Worm (Caenorhabditis elegans) whole organism, L4 larva: ENCODE measurements around the gene rhi-1.

Experiments
- F44E2.7 ChIP-seq: fragments of 200-800 bp; sonication (Bioruptor generic); IDR thresholded peaks from 2 replicates; pipeline ENCODE4 v2.1.2; 2022; ENCODE audit warnings: missing genetic modification characterization, missing compliant biosample characterization
- F49E8.2 ChIP-seq: sonication (generic microtip); optimal IDR thresholded peaks from 2 replicates; lab custom pipeline; 2016; ENCODE audit warnings: missing compliant biosample characterization, mild to moderate bottlenecking, missing genetic modification characterization, borderline replicate concordance
- T20F7.1 ChIP-seq: fragments of 200-800 bp; sonication (Bioruptor generic); optimal IDR thresholded peaks from 2 replicates; lab custom pipeline; 2018; ENCODE audit warnings: mild to moderate bottlenecking, missing genetic modification characterization, missing compliant biosample characterization
- T26A8.4 ChIP-seq: fragments of 200-800 bp; sonication (Bioruptor generic); IDR thresholded peaks from 2 replicates; pipeline ENCODE4 v1.3.6; 2022; ENCODE audit warnings: missing genetic modification characterization, missing compliant biosample characterization
- Y48G9A.11 ChIP-seq: fragments of 200-800 bp; sonication (Bioruptor generic); IDR thresholded peaks from 2 replicates; pipeline ENCODE4 v1.3.6; 2022; ENCODE audit warnings: missing genetic modification reagents, missing genetic modification characterization, missing compliant biosample characterization
- Y75B8A.6 ChIP-seq: fragments of 200-800 bp; sonication (Bioruptor generic); IDR thresholded peaks from 2 replicates; pipeline ENCODE4 v1.3.6; 2022; ENCODE audit warnings: missing genetic modification reagents, missing genetic modification characterization, missing compliant biosample characterization
- aha-1 ChIP-seq: fragments of 150-350 bp; peaks from one replicate; lab custom pipeline; 2014; ENCODE audit warnings: missing biosample characterization, missing genetic modification characterization
- ama-1 ChIP-seq: fragments of 150-350 bp; optimal IDR thresholded peaks from 2 replicates; lab custom pipeline; 2014; ENCODE audit warnings: inconsistent platforms, mixed read lengths
- arid-1 ChIP-seq: fragments of 200-800 bp; sonication (Bioruptor generic); conservative IDR thresholded peaks from 2 replicates; pipeline ENCODE4 v1.3.6; 2022; ENCODE audit warnings: missing genetic modification reagents, missing genetic modification characterization, missing compliant biosample characterization
- ceh-20 ChIP-seq: fragments of 200-800 bp; sonication (Bioruptor generic); IDR thresholded peaks from 2 replicates; pipeline ENCODE4 v1.3.6; 2022; ENCODE audit warnings: missing genetic modification reagents, missing genetic modification characterization, missing compliant biosample characterization
- ceh-82 ChIP-seq: sonication (generic microtip); optimal IDR thresholded peaks from 2 replicates; lab custom pipeline; 2017; ENCODE audit warnings: missing biosample characterization, missing genetic modification characterization
- cey-2 ChIP-seq: sonication (generic microtip); optimal IDR thresholded peaks from 3 replicates; lab custom pipeline; 2017; ENCODE audit warnings: missing genetic modification characterization, mild to moderate bottlenecking, missing compliant biosample characterization, antibody characterized with exemption, borderline replicate concordance; ENCODE audit not compliant: insufficient read depth
- dmd-9 ChIP-seq: fragments of 200-800 bp; sonication (Bioruptor generic); IDR thresholded peaks from 2 replicates; pipeline ENCODE4 v1.3.6; 2022; ENCODE audit warnings: missing genetic modification reagents, missing genetic modification characterization, missing compliant biosample characterization
- dpl-1 ChIP-seq: fragments of 150-350 bp; optimal IDR thresholded peaks from 2 replicates; lab custom pipeline; 2014; ENCODE audit warnings: missing biosample characterization, missing genetic modification reagents, missing genetic modification characterization
- egl-27 ChIP-seq: sonication (generic microtip); optimal IDR thresholded peaks from 3 replicates; lab custom pipeline; 2017; ENCODE audit warnings: missing biosample characterization, missing genetic modification reagents, missing genetic modification characterization
- egl-43 ChIP-seq: fragments of 200-800 bp; sonication (Bioruptor generic); IDR thresholded peaks from 2 replicates; pipeline ENCODE4 v1.3.6; 2022; ENCODE audit warnings: missing genetic modification reagents, missing genetic modification characterization, missing compliant biosample characterization
- fkh-10 ChIP-seq: fragments of 150-350 bp; optimal IDR thresholded peaks from 2 replicates; lab custom pipeline; 2014; ENCODE audit warnings: missing biosample characterization, missing genetic modification reagents, missing genetic modification characterization
- hlh-11 ChIP-seq: fragments of 200-800 bp; sonication (Bioruptor generic); optimal IDR thresholded peaks from 2 replicates; lab custom pipeline; 2018; ENCODE audit warnings: mild to moderate bottlenecking, missing genetic modification characterization, missing compliant biosample characterization
- hlh-30 ChIP-seq: sonication (generic microtip); optimal IDR thresholded peaks from 2 replicates; lab custom pipeline; 2017; ENCODE audit warnings: antibody characterized with exemption, mild to moderate bottlenecking, missing genetic modification characterization, missing compliant biosample characterization; ENCODE audit not compliant: insufficient read depth
- hmg-1.1 ChIP-seq: fragments of 200-800 bp; sonication (Bioruptor generic); IDR thresholded peaks from 2 replicates; pipeline ENCODE4 v1.3.6; 2022; ENCODE audit warnings: missing genetic modification reagents, missing genetic modification characterization, missing compliant biosample characterization
- lin-38 ChIP-seq: fragments of 200-800 bp; sonication (Bioruptor generic); IDR thresholded peaks from 2 replicates; pipeline ENCODE4 v1.3.6; 2022; ENCODE audit warnings: missing genetic modification reagents, missing genetic modification characterization, missing compliant biosample characterization
- lsy-2 ChIP-seq, 2 experiments: fragments of 150-350 bp in 1 of 2; sonication (generic microtip) in 1 of 2; optimal IDR thresholded peaks; 2 replicates each; lab custom pipeline; 2014 to 2017; ENCODE audit warnings: missing biosample characterization in 2 of 2, missing genetic modification characterization in 2 of 2
- mdl-1 ChIP-seq, 2 experiments: fragments of 150-350 bp in 1 of 2; sonication (generic microtip) in 1 of 2; optimal IDR thresholded peaks; 2 replicates each; lab custom pipeline; 2014 to 2017; ENCODE audit warnings: missing biosample characterization in 2 of 2, missing genetic modification characterization in 2 of 2
- mxl-3 ChIP-seq: fragments of 200-800 bp; sonication (Bioruptor generic); optimal IDR thresholded peaks from 2 replicates; lab custom pipeline; 2018; ENCODE audit warnings: mild to moderate bottlenecking, missing genetic modification characterization, missing compliant biosample characterization
- nhr-10 ChIP-seq: fragments of 150-350 bp; optimal IDR thresholded peaks from 2 replicates; lab custom pipeline; 2014; ENCODE audit warnings: missing biosample characterization, missing genetic modification characterization
- nhr-102 ChIP-seq: sonication (generic microtip); optimal IDR thresholded peaks from 2 replicates; lab custom pipeline; 2016; ENCODE audit warnings: mild to moderate bottlenecking, missing genetic modification characterization, moderate library complexity, missing compliant biosample characterization
- nhr-11 ChIP-seq: fragments of 150-350 bp; optimal IDR thresholded peaks from 2 replicates; lab custom pipeline; 2014; ENCODE audit warnings: missing biosample characterization, missing genetic modification characterization
- nhr-25 ChIP-seq: sonication (generic microtip); optimal IDR thresholded peaks from 2 replicates; lab custom pipeline; 2017; ENCODE audit warnings: missing genetic modification characterization, mild to moderate bottlenecking, missing compliant biosample characterization, antibody characterized with exemption, moderate library complexity, borderline replicate concordance; ENCODE audit not compliant: insufficient read depth
- nhr-28 ChIP-seq: fragments of 150-350 bp; optimal IDR thresholded peaks from 2 replicates; lab custom pipeline; 2014; ENCODE audit warnings: missing biosample characterization, missing genetic modification characterization
- nhr-48 ChIP-seq: sonication (generic microtip); optimal IDR thresholded peaks from 2 replicates; lab custom pipeline; 2016; ENCODE audit warnings: mild to moderate bottlenecking, missing genetic modification characterization, missing compliant biosample characterization
- nhr-77 ChIP-seq: fragments of 150-350 bp; optimal IDR thresholded peaks from 2 replicates; lab custom pipeline; 2014; ENCODE audit warnings: missing biosample characterization, missing genetic modification characterization
- sdz-12 ChIP-seq: fragments of 200-800 bp; sonication (Bioruptor generic); optimal IDR thresholded peaks from 2 replicates; lab custom pipeline; 2018; ENCODE audit warnings: mild to moderate bottlenecking, missing genetic modification characterization, missing compliant biosample characterization
- snpc-4 ChIP-seq: fragments of 150-350 bp; optimal IDR thresholded peaks from 2 replicates; lab custom pipeline; 2014; ENCODE audit warnings: missing biosample characterization, missing genetic modification characterization
- spr-1 ChIP-seq: sonication (generic microtip); optimal IDR thresholded peaks from 2 replicates; lab custom pipeline; 2016; ENCODE audit warnings: mild to moderate bottlenecking, missing genetic modification characterization, missing compliant biosample characterization
- spr-3 ChIP-seq: fragments of 200-800 bp; sonication (Bioruptor generic); optimal IDR thresholded peaks from 2 replicates; lab custom pipeline; 2018; ENCODE audit warnings: mild to moderate bottlenecking, missing genetic modification characterization, missing compliant biosample characterization
- tra-1 ChIP-seq: fragments of 200-800 bp; sonication (Bioruptor generic); IDR thresholded peaks from 2 replicates; pipeline ENCODE4 v1.3.6; 2022; ENCODE audit warnings: missing genetic modification reagents, missing genetic modification characterization, missing compliant biosample characterization
- unc-62 ChIP-seq, 3 experiments: fragments of 150-350 bp in 1 of 3; sonication (generic microtip); optimal IDR thresholded peaks in 2 of 3; peaks in 1 of 3; 1 replicate in 1 of 3; 2 replicates in 2 of 3; lab custom pipeline; 2014 to 2017; ENCODE audit warnings: missing biosample characterization in 3 of 3, missing genetic modification characterization in 3 of 3, missing genetic modification reagents in 3 of 3, missing genotype in 1 of 3
- zfp-2 ChIP-seq: sonication (generic microtip); optimal IDR thresholded peaks from 2 replicates; lab custom pipeline; 2016; ENCODE audit warnings: mild to moderate bottlenecking, missing genetic modification characterization, missing compliant biosample characterization
- zip-11 ChIP-seq: fragments of 200-800 bp; sonication (Bioruptor generic); IDR thresholded peaks from 2 replicates; pipeline ENCODE4 v1.3.6; 2022; ENCODE audit warnings: missing genetic modification characterization, missing compliant biosample characterization
- zip-2 ChIP-seq: fragments of 150-350 bp; optimal IDR thresholded peaks from 2 replicates; lab custom pipeline; 2014; ENCODE audit warnings: missing biosample characterization, missing genetic modification characterization
- ztf-7 ChIP-seq: fragments of 150-350 bp; optimal IDR thresholded peaks from 2 replicates; lab custom pipeline; 2014; ENCODE audit warnings: missing biosample characterization, missing genetic modification characterization

rhi-1 gene

ce11 chrX:4516758-4517157, 8.4 kb downstream of the rhi-1 start (continued):
- TF ChIP-seq nhr-48 (tag; lab: Kevin White, UChicago) (no peak), F44E2.7 (GFP tag; lab: Robert Waterston, UW) (no peak), mdl-1 (tag; optimal IDR thresholded peaks at IDR 0.05; lab: Kevin White, UChicago) (no peak), ama-1 (lab: Kevin White, UChicago) (no peak), F49E8.2 (tag; lab: Kevin White, UChicago) (no peak), zip-2 (tag; lab: Kevin White, UChicago) (no peak), nhr-102 (tag; lab: Kevin White, UChicago) (no peak), Y75B8A.6 (GFP tag; lab: Robert Waterston, UW) (no peak), dmd-9 (no peak), snpc-4 (tag; lab: Kevin White, UChicago) (no peak), zip-11 (GFP tag; lab: Robert Waterston, UW) (no peak), tra-1 (GFP tag; lab: Robert Waterston, UW) (no peak), dpl-1 (GFP tag; lab: Kevin White, UChicago) (no peak), spr-1 (tag; lab: Kevin White, UChicago) (no peak), spr-3 (no peak), lin-38 (GFP tag; lab: Robert Waterston, UW) (no peak), lsy-2 (tag; optimal IDR thresholded peaks at IDR 0.05; lab: Kevin White, UChicago) (peak in 1 of 2 experiments; percentile 49), ceh-82 (tag; lab: Kevin White, UChicago) (no peak), hlh-11 (no peak), cey-2 (tag; lab: Kevin White, UChicago) (no peak), hmg-1.1 (GFP tag; lab: Robert Waterston, UW) (no peak), Y48G9A.11 (no peak), egl-27 (no peak), ceh-20 (no peak), fkh-10 (GFP tag; lab: Kevin White, UChicago) (no peak), T20F7.1 (peak; percentile 12), nhr-25 (tag; lab: Kevin White, UChicago) (no peak), nhr-11 (tag; lab: Kevin White, UChicago) (no peak), egl-43 (no peak)

ce11 chrX:4519968-4520367, 11.7 kb downstream of the rhi-1 start:
- TF ChIP-seq T26A8.4 (GFP tag; lab: Robert Waterston, UW) (no peak), mdl-1 (tag; optimal IDR thresholded peaks at IDR 0.05; lab: Kevin White, UChicago) (peak in 1 of 2 experiments; percentile 52), lin-38 (GFP tag; lab: Robert Waterston, UW) (no peak), mxl-3 (GFP tag; lab: Kevin White, UChicago) (peak; percentile 82), spr-3 (peak; percentile 29), ztf-7 (tag; lab: Kevin White, UChicago) (no peak), nhr-77 (tag; lab: Kevin White, UChicago) (no peak), Y48G9A.11 (no peak), unc-62 (GFP tag; optimal IDR thresholded peaks at IDR 0.05 in 1 of 2; lab: Kevin White, UChicago) (peak in 1 of 2 experiments; percentile 16), unc-62 (tag; optimal IDR thresholded peaks at IDR 0.05; lab: Kevin White, UChicago) (no peak), nhr-10 (tag; lab: Kevin White, UChicago) (peak; percentile 10), hlh-11 (peak; percentile 49), aha-1 (tag; lab: Kevin White, UChicago) (peak; percentile 83), nhr-28 (tag; lab: Kevin White, UChicago) (peak; percentile 59)

ce11 chrX:4521166-4521565, 12.9 kb downstream of the rhi-1 start:
- TF ChIP-seq zfp-2 (tag; lab: Kevin White, UChicago) (no peak), unc-62 (GFP tag; optimal IDR thresholded peaks at IDR 0.05 in 1 of 2; lab: Kevin White, UChicago) (peak in 1 of 2 experiments; percentile 85), unc-62 (tag; optimal IDR thresholded peaks at IDR 0.05; lab: Kevin White, UChicago) (no peak), nhr-28 (tag; lab: Kevin White, UChicago) (no peak), arid-1 (GFP tag; lab: Robert Waterston, UW) (no peak), zip-2 (tag; lab: Kevin White, UChicago) (no peak), sdz-12 (GFP tag; lab: Kevin White, UChicago) (no peak), hlh-30 (tag; lab: Kevin White, UChicago) (peak; percentile 18), mdl-1 (tag; optimal IDR thresholded peaks at IDR 0.05; lab: Kevin White, UChicago) (peak in 1 of 2 experiments; percentile 27), snpc-4 (tag; lab: Kevin White, UChicago) (no peak)
- TF ChIP-seq, all 104 proteins: peak for 3
